Fruit fly (Drosophila melanogaster) whole organism, adult: ENCODE measurements around the gene CG16798.

ENCODE experiments used
- CG11617 ChIP-seq: fragments of 200-800 bp; sonication (Bioruptor generic); optimal IDR thresholded peaks from 2 replicates; lab custom pipeline; 2017; ENCODE audit warnings: mild to moderate bottlenecking, missing biosample characterization, missing genetic modification reagents, missing genetic modification characterization
- CG12768 ChIP-seq: fragments of 200-800 bp; sonication (Bioruptor generic); optimal IDR thresholded peaks from 2 replicates; lab custom pipeline; 2017; ENCODE audit warnings: missing biosample characterization, missing genetic modification characterization, mild to moderate bottlenecking, moderate library complexity, missing genetic modification reagents
- CG14711 ChIP-seq: fragments of 200-800 bp; sonication (Bioruptor generic); optimal IDR thresholded peaks from 2 replicates; lab custom pipeline; 2018; ENCODE audit warnings: missing biosample characterization, mild to moderate bottlenecking, missing genetic modification characterization, moderate library complexity
- CG1620 ChIP-seq: fragments of 200-800 bp; sonication (Bioruptor generic); optimal IDR thresholded peaks from 2 replicates; lab custom pipeline; 2016; ENCODE audit warnings: missing biosample characterization, missing genetic modification characterization
- CG33017 ChIP-seq: fragments of 200-800 bp; sonication (Bioruptor generic); optimal IDR thresholded peaks from 2 replicates; lab custom pipeline; 2018; ENCODE audit warnings: missing biosample characterization, mild to moderate bottlenecking, missing genetic modification characterization, moderate library complexity
- CG5204 ChIP-seq: fragments of 200-800 bp; sonication (Bioruptor generic); optimal IDR thresholded peaks from 2 replicates; lab custom pipeline; 2016; ENCODE audit warnings: missing biosample characterization, missing genetic modification characterization
- CG7045 ChIP-seq: fragments of 200-800 bp; sonication (Bioruptor generic); optimal IDR thresholded peaks from 2 replicates; lab custom pipeline; 2017; ENCODE audit warnings: missing biosample characterization, mild to moderate bottlenecking, missing genetic modification characterization
- CG7101 ChIP-seq: fragments of 200-800 bp; sonication (Bioruptor generic); optimal IDR thresholded peaks from 2 replicates; lab custom pipeline; 2018; ENCODE audit warnings: missing biosample characterization, mild to moderate bottlenecking, missing genetic modification characterization, moderate library complexity
- Clk ChIP-seq: fragments of 200-800 bp; sonication (Bioruptor generic); optimal IDR thresholded peaks from 2 replicates; lab custom pipeline; 2017; ENCODE audit warnings: missing biosample characterization, missing genetic modification characterization
- Crg-1 ChIP-seq: fragments of 200-800 bp; sonication (Bioruptor generic); optimal IDR thresholded peaks from 2 replicates; lab custom pipeline; 2016; ENCODE audit warnings: missing biosample characterization, missing genetic modification characterization
- Hr96 ChIP-seq: fragments of 200-800 bp; sonication (Bioruptor generic); optimal IDR thresholded peaks from 2 replicates; lab custom pipeline; 2016; ENCODE audit warnings: missing biosample characterization, missing genetic modification characterization
- Mnt ChIP-seq: fragments of 200-800 bp; sonication (Bioruptor generic); optimal IDR thresholded peaks from 2 replicates; lab custom pipeline; 2016; ENCODE audit warnings: missing biosample characterization, mild to moderate bottlenecking, missing genetic modification characterization
- cic ChIP-seq: fragments of 200-800 bp; sonication (Bioruptor generic); optimal IDR thresholded peaks from 2 replicates; lab custom pipeline; 2017; ENCODE audit warnings: missing biosample characterization, mild to moderate bottlenecking, missing genetic modification characterization, moderate library complexity
- cnc ChIP-seq, 2 experiments: fragments of >200 bp; optimal IDR thresholded peaks; 2 replicates each; lab custom pipeline; 2017
- kay ChIP-seq: fragments of 200-800 bp; sonication (Bioruptor generic); peaks from one replicate; lab custom pipeline; 2016; ENCODE audit warnings: missing biosample characterization, missing genetic modification characterization, borderline replicate concordance
- ovo ChIP-seq: fragments of 200-800 bp; sonication (Bioruptor generic); optimal IDR thresholded peaks from 2 replicates; lab custom pipeline; 2016; ENCODE audit warnings: missing biosample characterization, missing genetic modification characterization
- pad ChIP-seq: fragments of 200-800 bp; sonication (Bioruptor generic); optimal IDR thresholded peaks from 3 replicates; lab custom pipeline; 2017; ENCODE audit warnings: missing biosample characterization, missing genetic modification characterization, mild to moderate bottlenecking, moderate library complexity, missing genetic modification reagents
- tj ChIP-seq: fragments of 200-800 bp; sonication (Bioruptor generic); optimal IDR thresholded peaks from 3 replicates; lab custom pipeline; 2017; ENCODE audit warnings: missing biosample characterization, mild to moderate bottlenecking, missing genetic modification characterization, moderate library complexity
- toe ChIP-seq: fragments of 200-800 bp; sonication (Bioruptor generic); optimal IDR thresholded peaks from 2 replicates; lab custom pipeline; 2016; ENCODE audit warnings: missing biosample characterization, missing genetic modification characterization

CG16798 gene

DNA sequence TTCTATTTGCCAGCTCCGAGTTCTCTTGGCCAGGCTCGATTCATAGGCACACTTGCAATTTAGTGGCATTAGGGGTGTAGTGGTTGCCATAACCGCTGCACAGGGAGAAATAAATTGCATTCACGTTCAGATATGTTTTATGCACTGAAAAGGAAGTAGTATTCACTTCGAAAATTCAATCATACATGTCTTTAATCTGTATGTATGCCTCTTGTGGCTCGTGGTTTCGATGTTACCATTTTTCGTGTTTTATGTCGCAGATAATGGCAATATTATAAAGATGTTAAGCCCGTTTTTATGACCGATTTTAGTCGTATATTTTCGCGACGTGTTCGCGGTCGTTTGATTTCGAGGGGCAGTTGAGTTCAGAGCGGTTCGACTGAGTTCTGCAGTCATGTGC is 53.6 kb downstream of the CG16798 start:
- TF ChIP-seq CG12768 (GFP tag; lab: Kevin White, UChicago) = no peak
- TF ChIP-seq kay (GFP tag; lab: Kevin White, UChicago) = no peak
- no peak for TF ChIP-seq pad (GFP tag; lab: Kevin White, UChicago)
- TF ChIP-seq Hr96 (GFP tag; lab: Kevin White, UChicago) = no peak
- no peak for TF ChIP-seq cic
- no peak for TF ChIP-seq CG7045 (GFP tag; lab: Kevin White, UChicago)
- no peak for TF ChIP-seq Crg-1 (GFP tag; lab: Kevin White, UChicago)
- no peak for TF ChIP-seq cnc (optimal IDR thresholded peaks at IDR 0.05; lab: Kevin White, UChicago)
- no peak for TF ChIP-seq CG5204 (GFP tag; lab: Kevin White, UChicago)
- no peak for TF ChIP-seq tj
- no peak for TF ChIP-seq CG1620 (GFP tag; lab: Kevin White, UChicago)
- no peak for TF ChIP-seq Mnt (GFP tag; lab: Kevin White, UChicago)
- no peak for TF ChIP-seq CG33017 (tag; lab: Kevin White, UChicago)
- TF ChIP-seq CG14711 (tag; lab: Kevin White, UChicago) = no peak
- TF ChIP-seq CG7101 (tag; lab: Kevin White, UChicago) = no peak
- TF ChIP-seq Clk (GFP tag; lab: Kevin White, UChicago) = no peak
- TF ChIP-seq ovo = no peak
- TF ChIP-seq CG11617 (GFP tag; lab: Kevin White, UChicago) = no peak

DNA sequence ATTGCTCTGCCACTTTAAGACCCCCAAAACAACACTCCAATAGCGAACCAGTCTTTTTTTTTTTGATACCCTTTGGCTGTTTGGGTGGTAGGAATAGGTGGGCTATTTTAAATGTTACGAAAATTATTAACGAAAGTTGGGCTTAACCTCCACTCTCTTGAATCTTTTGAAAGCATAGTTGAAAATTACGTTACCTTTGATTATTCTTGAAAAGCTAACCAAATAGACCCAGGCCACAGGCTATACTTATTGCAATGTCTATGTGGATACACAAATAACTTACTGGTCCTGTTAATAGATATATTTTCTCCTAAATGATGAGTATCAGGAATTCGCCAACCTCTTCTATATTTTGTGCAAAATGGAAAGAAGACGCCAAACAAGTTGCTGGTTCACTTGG is 54.2 kb downstream of the CG16798 start:
- no peak for TF ChIP-seq toe (GFP tag; lab: Kevin White, UChicago)
- no peak for TF ChIP-seq CG12768 (GFP tag; lab: Kevin White, UChicago)
- TF ChIP-seq Crg-1 (GFP tag; lab: Kevin White, UChicago) = no peak
- no peak for TF ChIP-seq tj
- TF ChIP-seq CG14711 (tag; lab: Kevin White, UChicago) = no peak

DNA sequence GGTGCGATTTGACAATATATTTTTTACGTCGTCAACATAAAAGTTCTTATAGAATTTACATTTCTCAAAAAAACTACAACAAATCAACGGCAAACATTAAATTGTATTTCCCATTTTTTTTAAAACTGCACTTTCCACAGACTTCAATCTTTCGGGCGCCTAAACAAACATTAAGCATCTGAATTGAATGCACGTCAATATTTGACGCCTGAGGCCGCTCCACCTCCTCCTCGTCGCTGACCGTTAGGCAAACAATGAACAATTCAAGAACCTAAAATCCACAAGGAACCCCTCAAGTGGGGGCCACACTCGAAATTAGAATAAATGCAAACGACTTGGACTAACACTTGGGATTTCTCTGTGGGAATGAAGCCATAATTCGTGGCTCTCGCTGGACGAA is 54.8 kb downstream of the CG16798 start:
- TF ChIP-seq toe (GFP tag; lab: Kevin White, UChicago) = no peak
- no peak for TF ChIP-seq CG14711 (tag; lab: Kevin White, UChicago)
- no peak for TF ChIP-seq cnc (optimal IDR thresholded peaks at IDR 0.05; lab: Kevin White, UChicago)
- TF ChIP-seq Crg-1 (GFP tag; lab: Kevin White, UChicago) = no peak
- TF ChIP-seq CG7045 (GFP tag; lab: Kevin White, UChicago) = no peak
- TF ChIP-seq CG7101 (tag; lab: Kevin White, UChicago) = no peak
